Fruit fly (Drosophila melanogaster): ENCODE measurements around the gene RhoGAP102A.

- TF ChIP-seq CG14655 (GFP tag; optimal IDR thresholded peaks at IDR 0.05) = no peak
- TF ChIP-seq CG10348 (GFP tag; IDR thresholded peaks at IDR 0.05) = no peak
- TF ChIP-seq gl (tag; optimal IDR thresholded peaks at IDR 0.05) = no peak
- TF ChIP-seq CG8159 (tag; optimal IDR thresholded peaks at IDR 0.05) = no peak
- no peak for TF ChIP-seq CG32121 (GFP tag; IDR thresholded peaks at IDR 0.05)
- no peak for TF ChIP-seq EcR (GFP tag; optimal IDR thresholded peaks at IDR 0.05)
Measured at dm6 chr4:253176-253575, 1.6 kb upstream of the RhoGAP102A start, which contains the start of gene dpr7.

Data from whole organism, pupa.